Worm (Caenorhabditis elegans): ENCODE results near the gene F53H4.4.
A peak's percentile ranks its signal among the peaks of the same experiment; 100 is the strongest.

The F53H4.4 gene

DNA sequence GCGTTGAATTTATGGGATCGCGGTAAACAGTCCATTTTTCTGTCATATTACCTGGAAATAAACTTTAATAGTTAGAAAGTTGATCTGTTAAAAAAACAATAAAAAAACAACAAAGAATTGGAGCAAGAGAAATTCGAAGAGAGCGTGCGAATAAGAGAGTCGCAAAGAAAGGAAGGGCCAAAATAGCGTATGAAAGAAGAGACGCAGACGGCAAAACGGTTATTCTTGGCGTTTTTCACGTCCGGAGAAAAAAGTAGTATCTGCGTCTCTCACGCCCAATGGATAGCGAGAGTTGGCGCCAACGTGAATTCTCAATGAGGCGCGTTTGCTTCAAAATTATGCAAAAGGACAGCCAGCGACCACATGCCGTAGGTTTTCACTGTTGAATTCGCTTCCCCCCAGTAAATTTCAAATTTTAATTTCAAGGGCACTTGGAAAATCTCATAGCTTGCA is 5.6 kb upstream of the F53H4.4 start, which contains the start of gene F53H4.6:
TSS of gene F53H4.6 (minus strand) at position 51 of the 453 bp plus-strand sequence.
- no peak for TF ChIP-seq ets-7 (tag; optimal IDR thresholded peaks at IDR 0.05)

DNA sequence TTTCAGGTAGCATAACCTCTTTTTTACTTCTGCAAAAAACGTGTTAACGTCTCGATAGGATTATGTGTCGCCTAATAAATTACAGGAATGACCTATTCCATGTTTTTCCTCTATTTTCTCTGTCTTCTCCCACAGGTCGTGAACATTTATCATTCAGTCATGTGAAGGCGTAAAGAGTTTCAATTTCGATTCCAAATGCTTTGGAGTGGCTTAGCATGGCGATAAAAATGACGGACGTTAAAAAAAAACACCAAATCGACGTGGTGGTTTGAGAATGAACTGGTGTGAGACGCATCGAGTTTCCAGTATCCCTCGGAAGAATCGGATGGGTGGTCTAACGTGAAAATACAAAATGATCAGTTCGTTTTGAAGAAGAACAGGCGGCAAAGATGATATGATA is 3.4 kb downstream of the F53H4.4 start:
- TF ChIP-seq aly-1 (tag; optimal IDR thresholded peaks at IDR 0.05) (no peak), pes-1 (GFP tag; IDR thresholded peaks at IDR 0.05) (no peak), flt-1 (GFP tag; IDR thresholded peaks at IDR 0.05) (no peak), ceh-36 (tag; optimal IDR thresholded peaks at IDR 0.05) (no peak), tra-4 (tag; optimal IDR thresholded peaks at IDR 0.05) (no peak), hnd-1 (tag; optimal IDR thresholded peaks at IDR 0.05) (no peak), tbx-37 (GFP tag; conservative IDR thresholded peaks at IDR 0.05) (no peak), ceh-13 (GFP tag; optimal IDR thresholded peaks at IDR 0.05) (no peak), sea-1 (GFP tag; conservative IDR thresholded peaks at IDR 0.05) (no peak), B0310.2 (tag; optimal IDR thresholded peaks at IDR 0.05) (no peak), hmg-4 (GFP tag; optimal IDR thresholded peaks at IDR 0.05) (no peak), ama-1 (optimal IDR thresholded peaks at IDR 0.05) (no peak), ets-7 (tag; optimal IDR thresholded peaks at IDR 0.05) (no peak), hmbx-1 (tag; optimal IDR thresholded peaks at IDR 0.05) (no peak), scrt-1 (GFP tag; IDR thresholded peaks at IDR 0.05) (no peak), F13C5.2 (tag; optimal IDR thresholded peaks at IDR 0.05) (no peak), tbx-11 (GFP tag; IDR thresholded peaks at IDR 0.05) (no peak)

DNA sequence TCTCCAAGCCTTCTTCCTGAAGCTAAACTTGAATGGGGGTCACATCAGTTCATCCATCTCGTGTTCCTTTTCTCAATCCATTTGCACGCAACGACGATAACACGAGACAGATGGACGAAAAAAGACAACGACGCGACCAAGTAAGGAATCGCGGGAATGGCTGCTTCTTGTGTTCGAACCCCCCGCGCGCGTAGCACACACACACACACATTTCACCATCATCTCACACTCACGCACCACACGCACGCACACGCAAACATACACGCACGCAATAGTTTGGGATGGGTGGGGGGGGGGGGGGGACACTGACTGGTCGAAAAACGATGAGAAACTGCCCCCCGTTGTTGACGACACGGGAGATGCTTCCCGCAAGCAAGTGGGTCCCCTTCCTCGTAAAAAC is 10.7 kb downstream of the F53H4.4 start:
- TF ChIP-seq B0310.2 (tag; optimal IDR thresholded peaks at IDR 0.05) (no peak), hmg-4 (GFP tag; optimal IDR thresholded peaks at IDR 0.05) (peak; percentile 77)

DNA sequence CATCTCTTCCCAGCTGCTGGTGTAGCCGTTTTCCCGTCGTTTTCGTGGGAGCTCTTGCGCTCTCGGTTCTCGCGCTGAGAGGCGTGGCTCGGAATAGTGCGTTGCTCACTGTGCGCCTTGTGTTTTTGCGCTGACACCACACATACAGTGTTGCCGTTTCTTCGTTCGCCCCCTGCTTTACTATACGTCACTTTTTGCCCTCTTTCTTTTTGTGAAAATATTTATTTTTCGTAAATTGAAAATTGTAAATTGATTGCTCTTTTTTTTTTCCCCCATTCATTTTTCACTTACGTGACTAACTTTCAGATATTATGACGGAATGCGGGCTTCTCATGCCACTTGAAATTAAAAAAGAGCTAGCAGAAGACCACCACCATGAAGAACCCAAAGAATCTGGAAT is 12.6 kb downstream of the F53H4.4 start, which contains the start of gene gmeb-2:
TSS of gene gmeb-2 (plus strand) at position 301 of the 400 bp plus-strand sequence.
- TF ChIP-seq ceh-36 (tag; optimal IDR thresholded peaks at IDR 0.05) (no peak), sea-1 (GFP tag; conservative IDR thresholded peaks at IDR 0.05) (no peak), ama-1 (optimal IDR thresholded peaks at IDR 0.05) (no peak), tbx-11 (GFP tag; IDR thresholded peaks at IDR 0.05) (no peak), flt-1 (GFP tag; IDR thresholded peaks at IDR 0.05) (no peak), ceh-13 (GFP tag; optimal IDR thresholded peaks at IDR 0.05) (no peak), hnd-1 (tag; optimal IDR thresholded peaks at IDR 0.05) (no peak), scrt-1 (GFP tag; IDR thresholded peaks at IDR 0.05) (no peak), tbx-37 (GFP tag; conservative IDR thresholded peaks at IDR 0.05) (no peak), hmbx-1 (tag; optimal IDR thresholded peaks at IDR 0.05) (no peak), tra-4 (tag; optimal IDR thresholded peaks at IDR 0.05) (no peak), F13C5.2 (tag; optimal IDR thresholded peaks at IDR 0.05) (no peak), B0310.2 (tag; optimal IDR thresholded peaks at IDR 0.05) (no peak), aly-1 (tag; optimal IDR thresholded peaks at IDR 0.05) (no peak), ets-7 (tag; optimal IDR thresholded peaks at IDR 0.05) (no peak), hmg-4 (GFP tag; optimal IDR thresholded peaks at IDR 0.05) (no peak), pes-1 (GFP tag; IDR thresholded peaks at IDR 0.05) (no peak)

DNA sequence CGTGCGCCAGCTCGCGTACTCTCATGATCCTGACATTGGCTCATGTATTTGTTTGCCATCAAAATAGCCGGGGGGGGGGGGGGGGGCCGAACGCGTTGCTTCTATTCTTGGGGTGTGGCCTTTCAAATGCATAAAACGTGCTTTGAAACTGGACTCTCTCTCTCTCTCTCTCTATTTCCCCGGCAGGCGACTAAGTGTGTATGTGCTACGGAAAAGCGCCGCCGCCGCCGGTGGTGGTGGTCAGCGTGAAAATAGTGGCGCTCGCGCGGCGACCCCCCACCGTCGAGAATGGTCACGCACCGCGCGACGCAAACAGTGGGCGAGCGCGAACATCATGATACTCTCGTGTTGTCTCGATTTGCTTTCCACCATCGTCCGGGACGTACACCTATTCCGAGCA is 14.8 kb downstream of the F53H4.4 start:
- TF ChIP-seq tra-4 (tag; optimal IDR thresholded peaks at IDR 0.05) = no peak
- TF ChIP-seq hmg-4 (GFP tag; optimal IDR thresholded peaks at IDR 0.05) = peak; percentile 23
- TF ChIP-seq tbx-11 (GFP tag; IDR thresholded peaks at IDR 0.05) = no peak
- TF ChIP-seq scrt-1 (GFP tag; IDR thresholded peaks at IDR 0.05) = no peak

DNA sequence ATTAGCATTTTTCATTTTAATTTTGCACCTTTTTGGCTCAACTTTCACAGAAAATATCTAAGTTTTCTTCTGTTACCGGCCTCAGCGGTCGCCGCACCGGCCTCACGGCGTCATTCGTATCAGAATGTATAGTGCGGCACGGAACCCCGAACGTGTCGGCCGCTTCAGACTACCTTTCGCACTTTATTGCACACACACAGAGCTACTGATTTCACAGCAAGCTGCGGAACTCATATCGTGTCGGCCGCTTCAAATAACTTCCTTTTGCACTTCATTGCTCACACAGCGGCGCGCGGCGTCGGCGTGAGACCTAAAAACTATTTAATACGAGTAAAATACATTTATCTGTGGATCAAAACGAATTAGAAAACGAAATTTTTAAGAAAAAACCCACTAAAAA is 18.3 kb downstream of the F53H4.4 start:
- TF ChIP-seq sea-1 (GFP tag; conservative IDR thresholded peaks at IDR 0.05) = no peak
- no peak for TF ChIP-seq hmg-4 (GFP tag; optimal IDR thresholded peaks at IDR 0.05)
- no peak for TF ChIP-seq ceh-36 (tag; optimal IDR thresholded peaks at IDR 0.05)
- TF ChIP-seq pes-1 (GFP tag; IDR thresholded peaks at IDR 0.05) = no peak
- TF ChIP-seq aly-1 (tag; optimal IDR thresholded peaks at IDR 0.05) = no peak
- no peak for TF ChIP-seq tra-4 (tag; optimal IDR thresholded peaks at IDR 0.05)
- no peak for TF ChIP-seq hnd-1 (tag; optimal IDR thresholded peaks at IDR 0.05)
- TF ChIP-seq B0310.2 (tag; optimal IDR thresholded peaks at IDR 0.05) = no peak
- TF ChIP-seq flt-1 (GFP tag; IDR thresholded peaks at IDR 0.05) = no peak
- no peak for TF ChIP-seq tbx-37 (GFP tag; conservative IDR thresholded peaks at IDR 0.05)
- TF ChIP-seq F13C5.2 (tag; optimal IDR thresholded peaks at IDR 0.05) = no peak

DNA sequence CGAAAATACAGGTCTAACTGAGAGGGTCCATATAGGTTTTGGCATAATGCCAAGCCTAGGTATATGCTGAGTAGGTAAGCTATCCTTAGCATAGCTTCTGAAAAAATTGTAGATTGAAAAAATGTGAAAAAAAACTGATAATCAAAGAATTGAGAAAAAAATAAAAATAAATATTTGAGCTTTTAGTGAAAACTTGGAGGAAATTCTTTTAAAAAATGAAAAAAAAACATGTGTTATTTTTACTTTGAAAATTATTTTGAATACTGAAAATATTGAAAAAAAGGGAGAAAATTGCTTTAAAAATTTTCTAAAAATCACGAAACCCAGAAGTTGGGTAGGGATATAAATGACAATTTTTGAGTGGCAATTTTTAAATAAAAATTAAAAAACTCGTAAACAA is 21.3 kb downstream of the F53H4.4 start, which contains the start of gene F53H4.3:
TSS of gene F53H4.3 (minus strand) at position 101 of the 400 bp plus-strand sequence.
- TF ChIP-seq B0310.2 (tag; optimal IDR thresholded peaks at IDR 0.05) (no peak), tbx-37 (GFP tag; conservative IDR thresholded peaks at IDR 0.05) (no peak)

DNA sequence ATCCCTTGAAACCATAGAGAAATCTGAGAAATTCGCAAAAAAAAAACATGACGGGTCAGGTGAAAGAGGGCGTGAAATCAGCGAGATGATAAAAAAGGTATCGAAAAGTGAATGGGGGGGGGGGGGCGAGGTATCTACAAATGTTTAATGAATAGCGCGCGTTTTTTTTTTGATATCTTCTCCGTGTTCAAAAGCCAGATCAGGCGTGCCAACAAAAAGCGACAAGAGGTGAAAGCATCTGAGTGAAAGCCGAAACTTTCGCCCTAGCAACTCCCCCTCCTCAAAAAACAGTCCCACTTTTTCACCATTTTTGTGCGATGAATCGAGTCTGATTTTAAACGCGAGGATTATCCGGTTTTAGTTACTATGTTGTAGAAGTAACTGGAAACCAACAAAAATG is 21.8 kb downstream of the F53H4.4 start:
- TF ChIP-seq flt-1 (GFP tag; IDR thresholded peaks at IDR 0.05) (no peak), tbx-11 (GFP tag; IDR thresholded peaks at IDR 0.05) (no peak), ama-1 (optimal IDR thresholded peaks at IDR 0.05) (no peak), tbx-37 (GFP tag; conservative IDR thresholded peaks at IDR 0.05) (no peak), ceh-13 (GFP tag; optimal IDR thresholded peaks at IDR 0.05) (no peak), tra-4 (tag; optimal IDR thresholded peaks at IDR 0.05) (no peak), B0310.2 (tag; optimal IDR thresholded peaks at IDR 0.05) (no peak), ceh-36 (tag; optimal IDR thresholded peaks at IDR 0.05) (no peak), sea-1 (GFP tag; conservative IDR thresholded peaks at IDR 0.05) (no peak), hmg-4 (GFP tag; optimal IDR thresholded peaks at IDR 0.05) (no peak), F13C5.2 (tag; optimal IDR thresholded peaks at IDR 0.05) (no peak), pes-1 (GFP tag; IDR thresholded peaks at IDR 0.05) (no peak), ets-7 (tag; optimal IDR thresholded peaks at IDR 0.05) (no peak)

DNA sequence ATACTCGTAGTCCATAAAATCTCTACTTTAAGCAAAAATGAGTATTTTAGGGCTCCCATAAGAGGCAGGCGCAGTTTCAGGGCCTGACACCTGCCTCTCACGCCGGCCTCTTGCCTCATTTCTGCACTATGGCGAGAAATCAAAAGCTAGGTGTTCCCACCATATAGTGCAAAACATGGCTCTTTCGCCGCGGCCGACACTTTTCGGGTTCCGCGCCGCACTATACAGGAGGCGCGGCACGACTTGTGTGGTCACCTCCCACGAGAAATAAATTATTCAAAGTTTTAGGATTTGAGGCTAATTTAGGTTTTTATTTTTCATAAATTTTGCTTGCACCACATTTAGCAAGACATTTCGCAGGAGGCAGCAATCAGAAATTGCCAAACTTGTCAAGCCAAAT is 26.3 kb downstream of the F53H4.4 start:
- no peak for TF ChIP-seq ama-1 (optimal IDR thresholded peaks at IDR 0.05)
- TF ChIP-seq ets-7 (tag; optimal IDR thresholded peaks at IDR 0.05) = no peak
- TF ChIP-seq ceh-13 (GFP tag; optimal IDR thresholded peaks at IDR 0.05) = no peak
- TF ChIP-seq ceh-36 (tag; optimal IDR thresholded peaks at IDR 0.05) = no peak
- no peak for TF ChIP-seq F13C5.2 (tag; optimal IDR thresholded peaks at IDR 0.05)
- TF ChIP-seq tbx-11 (GFP tag; IDR thresholded peaks at IDR 0.05) = no peak
- TF ChIP-seq sea-1 (GFP tag; conservative IDR thresholded peaks at IDR 0.05) = no peak
- no peak for TF ChIP-seq hnd-1 (tag; optimal IDR thresholded peaks at IDR 0.05)
- no peak for TF ChIP-seq flt-1 (GFP tag; IDR thresholded peaks at IDR 0.05)
- no peak for TF ChIP-seq scrt-1 (GFP tag; IDR thresholded peaks at IDR 0.05)
- no peak for TF ChIP-seq pes-1 (GFP tag; IDR thresholded peaks at IDR 0.05)
- TF ChIP-seq tbx-37 (GFP tag; conservative IDR thresholded peaks at IDR 0.05) = no peak
- TF ChIP-seq aly-1 (tag; optimal IDR thresholded peaks at IDR 0.05) = no peak
- no peak for TF ChIP-seq B0310.2 (tag; optimal IDR thresholded peaks at IDR 0.05)
- no peak for TF ChIP-seq tra-4 (tag; optimal IDR thresholded peaks at IDR 0.05)
- TF ChIP-seq hmg-4 (GFP tag; optimal IDR thresholded peaks at IDR 0.05) = no peak
- no peak for TF ChIP-seq hmbx-1 (tag; optimal IDR thresholded peaks at IDR 0.05)

Data from whole organism, early embryonic.